Worm (Caenorhabditis elegans): ENCODE results near the gene slc-25A32.

ce11 chrII:8314768-8315167 lies 38.7 kb downstream of the slc-25A32 start:
- TF ChIP-seq nhr-77 (tag; optimal IDR thresholded peaks at IDR 0.05) (no peak), lin-39 (tag; optimal IDR thresholded peaks at IDR 0.05) (no peak), blmp-1 (tag; optimal IDR thresholded peaks at IDR 0.05; ENCODE audit: insufficient read depth) (no peak), skn-1 (tag; optimal IDR thresholded peaks at IDR 0.05) (no peak), ceh-16 (tag; optimal IDR thresholded peaks at IDR 0.05) (no peak), elt-3 (tag; optimal IDR thresholded peaks at IDR 0.05) (no peak), nhr-12 (tag; optimal IDR thresholded peaks at IDR 0.05) (no peak), ceh-82 (tag; optimal IDR thresholded peaks at IDR 0.05) (no peak), lin-13 (GFP tag; optimal IDR thresholded peaks at IDR 0.05) (no peak), dmd-4 (tag; optimal IDR thresholded peaks at IDR 0.05) (no peak), nhr-237 (tag; optimal IDR thresholded peaks at IDR 0.05) (no peak), ZK546.5 (tag; optimal IDR thresholded peaks at IDR 0.05) (no peak), ztf-11 (tag; optimal IDR thresholded peaks at IDR 0.05) (no peak), egl-27 (tag; optimal IDR thresholded peaks at IDR 0.05) (no peak)
